Worm (Caenorhabditis elegans) whole organism, L2 larva: ENCODE data around the gene ubc-1.

Experiments used
- alr-1 ChIP-seq: fragments of 150-350 bp; optimal IDR thresholded peaks from 2 replicates; lab custom pipeline; 2014; ENCODE audit warnings: missing biosample characterization, missing genetic modification characterization
- aly-2 ChIP-seq: fragments of 150-350 bp; optimal IDR thresholded peaks from 2 replicates; lab custom pipeline; 2014; ENCODE audit warnings: missing biosample characterization, missing genetic modification characterization
- ama-1 ChIP-seq: fragments of 150-350 bp; optimal IDR thresholded peaks from 2 replicates; lab custom pipeline; 2018; ENCODE audit warnings: inconsistent platforms
- blmp-1 ChIP-seq: sonication (generic microtip); optimal IDR thresholded peaks from 2 replicates; lab custom pipeline; 2017; ENCODE audit warnings: missing genetic modification characterization, mild to moderate bottlenecking, missing compliant biosample characterization, antibody characterized with exemption, moderate library complexity; ENCODE audit not compliant: insufficient read depth
- egl-27 ChIP-seq: sonication (generic microtip); optimal IDR thresholded peaks from 3 replicates; lab custom pipeline; 2017; ENCODE audit warnings: missing biosample characterization, missing genetic modification reagents, missing genetic modification characterization
- elt-1 ChIP-seq: fragments of 150-350 bp; optimal IDR thresholded peaks from 2 replicates; lab custom pipeline; 2014; ENCODE audit warnings: missing biosample characterization, missing genetic modification characterization
- elt-3 ChIP-seq: sonication (generic microtip); optimal IDR thresholded peaks from 2 replicates; lab custom pipeline; 2017; ENCODE audit warnings: missing biosample characterization, missing genetic modification characterization
- fos-1 ChIP-seq: fragments of 150-350 bp; optimal IDR thresholded peaks from 2 replicates; lab custom pipeline; 2014; ENCODE audit warnings: missing biosample characterization, missing genetic modification characterization
- lin-11 ChIP-seq: fragments of 150-350 bp; sonication (generic microtip); optimal IDR thresholded peaks from 2 replicates; lab custom pipeline; 2014; ENCODE audit warnings: missing biosample characterization, missing genetic modification characterization, inconsistent platforms, mixed read lengths
- nhr-23 ChIP-seq: fragments of 150-350 bp; optimal IDR thresholded peaks from 2 replicates; lab custom pipeline; 2014; ENCODE audit warnings: missing biosample characterization, missing genetic modification reagents, missing genetic modification characterization
- nhr-25 ChIP-seq: fragments of 150-350 bp; sonication (generic microtip); optimal IDR thresholded peaks from 3 replicates; lab custom pipeline; 2014; ENCODE audit warnings: missing biosample characterization, missing genetic modification characterization
- sem-4 ChIP-seq: fragments of 150-350 bp; optimal IDR thresholded peaks from 2 replicates; lab custom pipeline; 2014; ENCODE audit warnings: missing biosample characterization, missing genetic modification reagents, missing genetic modification characterization
- zag-1 ChIP-seq: fragments of 150-350 bp; optimal IDR thresholded peaks from 2 replicates; lab custom pipeline; 2014; ENCODE audit warnings: missing biosample characterization, missing genetic modification characterization
- ztf-4 ChIP-seq: fragments of 150-350 bp; optimal IDR thresholded peaks from 2 replicates; lab custom pipeline; 2014; ENCODE audit warnings: missing biosample characterization, missing genetic modification characterization

ce11 chrIV:4093087-4093486 is 9.7 kb upstream of the ubc-1 start:
- no peak for TF ChIP-seq ama-1
- no peak for TF ChIP-seq elt-3 (tag; lab: Kevin White, UChicago)
- peak; percentile 54 for TF ChIP-seq sem-4 (tag; lab: Kevin White, UChicago)
- no peak for TF ChIP-seq aly-2 (tag; lab: Kevin White, UChicago)
- TF ChIP-seq zag-1 (tag; lab: Kevin White, UChicago) = peak; percentile 54
- TF ChIP-seq blmp-1 (tag; lab: Kevin White, UChicago) = no peak
- peak; percentile 55 for TF ChIP-seq ztf-4
- TF ChIP-seq fos-1 = peak; percentile 90
- no peak for TF ChIP-seq alr-1 (tag; lab: Kevin White, UChicago)
- peak; percentile 4 for TF ChIP-seq lin-11 (tag; lab: Kevin White, UChicago)
- TF ChIP-seq nhr-25 (tag; lab: Kevin White, UChicago) = peak; percentile 51
- TF ChIP-seq nhr-23 (tag; lab: Kevin White, UChicago) = no peak
- TF ChIP-seq elt-1 (tag; lab: Kevin White, UChicago) = no peak
- TF ChIP-seq egl-27 (tag; lab: Kevin White, UChicago) = peak; percentile 67
